Worm (Caenorhabditis elegans) whole organism, L4/young adult: ENCODE data around the gene T05A7.3.

Experiments used
- W03F9.2 ChIP-seq: fragments of 150-350 bp; optimal IDR thresholded peaks from 2 replicates; lab custom pipeline; 2014; ENCODE audit warnings: missing biosample characterization, missing genetic modification characterization
- dao-5 ChIP-seq: sonication (generic microtip); optimal IDR thresholded peaks from 2 replicates; lab custom pipeline; 2016; ENCODE audit warnings: missing genotype, missing genetic modification characterization, moderate library complexity, missing compliant biosample characterization
- him-1 ChIP-seq: sonication (generic microtip); optimal IDR thresholded peaks from 2 replicates; lab custom pipeline; 2016; ENCODE audit warnings: missing genotype, missing genetic modification reagents, missing genetic modification characterization, missing compliant biosample characterization

- TF ChIP-seq dao-5 (tag; lab: Kevin White, UChicago) (no peak), W03F9.2 (tag; lab: Kevin White, UChicago) (no peak), him-1 (no peak)
Measured at ce11 chrII:4715676-4716075, 40.1 kb downstream of the T05A7.3 start, which contains the start of gene F41C3.8.
